Fruit fly (Drosophila melanogaster) whole organism, embryonic: ENCODE data around the gene Ankrd49.

Experiments
- CG10267 ChIP-seq: fragments of 200-800 bp; sonication (Bioruptor generic); optimal IDR thresholded peaks from 2 replicates; lab custom pipeline; 2018; ENCODE audit warnings: missing biosample characterization, mild to moderate bottlenecking, missing genetic modification characterization, moderate library complexity
- CG11247 ChIP-seq: fragments of 200-800 bp; sonication (Bioruptor generic); IDR thresholded peaks from 2 replicates; pipeline ENCODE4 v1.3.6; 2022; ENCODE audit warnings: missing biosample characterization, missing genetic modification characterization
- CG11560 ChIP-seq: fragments of 200-800 bp; sonication (Bioruptor generic); IDR thresholded peaks from 3 replicates; pipeline ENCODE4 v1.3.6; 2022; ENCODE audit warnings: missing biosample characterization, missing genetic modification characterization
- CG12155 ChIP-seq: fragments of 200-800 bp; sonication (Bioruptor generic); optimal IDR thresholded peaks from 3 replicates; lab custom pipeline; 2016; ENCODE audit warnings: missing biosample characterization, missing genetic modification characterization
- CG12744 ChIP-seq: fragments of 200-800 bp; sonication (Bioruptor generic); optimal IDR thresholded peaks from 2 replicates; lab custom pipeline; 2016; ENCODE audit warnings: missing biosample characterization, missing genetic modification characterization
- CG15514 ChIP-seq: fragments of 200-800 bp; sonication (Bioruptor generic); optimal IDR thresholded peaks from 3 replicates; lab custom pipeline; 2017; ENCODE audit warnings: missing biosample characterization, missing genetic modification characterization, mild to moderate bottlenecking, moderate library complexity, missing genetic modification reagents
- CG1603 ChIP-seq: fragments of 200-800 bp; sonication (Bioruptor generic); optimal IDR thresholded peaks from 2 replicates; lab custom pipeline; 2019; ENCODE audit warnings: missing biosample characterization, mild to moderate bottlenecking, missing genetic modification characterization, moderate library complexity
- CG16779 ChIP-seq: fragments of 200-800 bp; sonication (Bioruptor generic); IDR thresholded peaks from 2 replicates; pipeline ENCODE4 v1.3.6; 2022; ENCODE audit warnings: missing biosample characterization, missing genetic modification characterization
- CG16815 ChIP-seq: fragments of 200-800 bp; sonication (Bioruptor generic); optimal IDR thresholded peaks from 3 replicates; lab custom pipeline; 2017; ENCODE audit warnings: missing biosample characterization, mild to moderate bottlenecking, missing genetic modification characterization
- CG17328 ChIP-seq: fragments of 200-800 bp; sonication (Bioruptor generic); IDR thresholded peaks from 2 replicates; pipeline ENCODE4 v1.3.6; 2022; ENCODE audit warnings: missing biosample characterization, missing genetic modification characterization
- CG17612 ChIP-seq: fragments of 200-800 bp; sonication (Bioruptor generic); IDR thresholded peaks from 2 replicates; pipeline ENCODE4 v1.3.6; 2022; ENCODE audit warnings: missing biosample characterization, missing genetic modification characterization
- CG18262 ChIP-seq: fragments of 200-800 bp; optimal IDR thresholded peaks from 3 replicates; lab custom pipeline; 2019; ENCODE audit warnings: missing biosample characterization, mild to moderate bottlenecking, missing genetic modification characterization, moderate library complexity
- CG1832 ChIP-seq: fragments of 200-800 bp; sonication (Bioruptor generic); optimal IDR thresholded peaks from 2 replicates; lab custom pipeline; 2017; ENCODE audit warnings: missing biosample characterization, mild to moderate bottlenecking, missing genetic modification characterization, inconsistent platforms
- CG2116 ChIP-seq: fragments of 200-800 bp; sonication (Bioruptor generic); optimal IDR thresholded peaks from 3 replicates; lab custom pipeline; 2018; ENCODE audit warnings: missing biosample characterization, mild to moderate bottlenecking, missing genetic modification characterization
- CG31441 ChIP-seq: fragments of 200-800 bp; sonication (Bioruptor generic); IDR thresholded peaks from 2 replicates; pipeline ENCODE4 v1.3.6; 2022; ENCODE audit warnings: missing biosample characterization, missing genetic modification characterization
- CG6272 ChIP-seq: fragments of 200-800 bp; sonication (Bioruptor generic); IDR thresholded peaks from 2 replicates; pipeline ENCODE4 v1.3.6; 2022; ENCODE audit warnings: missing biosample characterization, missing genetic modification characterization
- CG6654 ChIP-seq: fragments of 200-800 bp; sonication (Bioruptor generic); optimal IDR thresholded peaks from 2 replicates; lab custom pipeline; 2017; ENCODE audit warnings: missing biosample characterization, mild to moderate bottlenecking, missing genetic modification characterization
- CG7271 ChIP-seq: fragments of 200-800 bp; sonication (Bioruptor generic); optimal IDR thresholded peaks from 2 replicates; lab custom pipeline; 2018; ENCODE audit warnings: missing biosample characterization, mild to moderate bottlenecking, missing genetic modification characterization, moderate library complexity
- CG7987 ChIP-seq: fragments of 200-800 bp; sonication (Bioruptor generic); optimal IDR thresholded peaks from 2 replicates; lab custom pipeline; 2018; ENCODE audit warnings: missing biosample characterization, mild to moderate bottlenecking, missing genetic modification characterization, moderate library complexity
- CG8478 ChIP-seq: fragments of >200 bp; optimal IDR thresholded peaks from 2 replicates; lab custom pipeline; 2018
- CG9215 ChIP-seq: fragments of 200-800 bp; sonication (Bioruptor generic); IDR thresholded peaks from 2 replicates; pipeline ENCODE4 v1.3.6; 2022; ENCODE audit warnings: missing biosample characterization, missing genetic modification characterization
- Doc2 ChIP-seq: fragments of 200-800 bp; sonication (Bioruptor generic); IDR thresholded peaks from 2 replicates; pipeline ENCODE4 v1.3.6; 2022; ENCODE audit warnings: missing biosample characterization, missing genetic modification characterization
- Dp ChIP-seq: fragments of 200-800 bp; sonication (Bioruptor generic); optimal IDR thresholded peaks from 2 replicates; lab custom pipeline; 2018; ENCODE audit warnings: missing biosample characterization, mild to moderate bottlenecking, missing genetic modification characterization, moderate library complexity
- Dref ChIP-seq: fragments of 200-800 bp; sonication (Bioruptor generic); IDR thresholded peaks from 2 replicates; pipeline ENCODE4 v1.3.6; 2022; ENCODE audit warnings: missing biosample characterization, missing genetic modification characterization
- HmgZ ChIP-seq: fragments of 200-800 bp; sonication (Bioruptor generic); optimal IDR thresholded peaks from 2 replicates; lab custom pipeline; 2018; ENCODE audit warnings: missing biosample characterization, mild to moderate bottlenecking, missing genetic modification characterization
- Kr ChIP-seq: fragments of 200-800 bp; sonication (Bioruptor generic); optimal IDR thresholded peaks from 2 replicates; lab custom pipeline; 2017; ENCODE audit warnings: missing biosample characterization, mild to moderate bottlenecking, missing genetic modification characterization
- MBD-R2 ChIP-seq: fragments of 200-800 bp; sonication (Bioruptor generic); IDR thresholded peaks from 2 replicates; pipeline ENCODE4 v1.3.6; 2022; ENCODE audit warnings: missing biosample characterization, missing genetic modification characterization
- Med ChIP-seq: fragments of 200-800 bp; sonication (Bioruptor generic); peaks from one replicate; lab custom pipeline; 2016; ENCODE audit warnings: missing biosample characterization, missing genetic modification characterization, mild to moderate bottlenecking, inconsistent platforms, moderate library complexity
- NC2β ChIP-seq: fragments of 200-800 bp; sonication (Bioruptor generic); optimal IDR thresholded peaks from 2 replicates; lab custom pipeline; 2016; ENCODE audit warnings: missing biosample characterization, missing genetic modification characterization
- Sin3A ChIP-seq: fragments of >200 bp; optimal IDR thresholded peaks from 2 replicates; lab custom pipeline; 2018
- YL-1 ChIP-seq: fragments of 200-800 bp; sonication (Bioruptor generic); optimal IDR thresholded peaks from 3 replicates; lab custom pipeline; 2017; ENCODE audit warnings: missing biosample characterization, mild to moderate bottlenecking, missing genetic modification characterization
- bigmax ChIP-seq: fragments of 200-800 bp; sonication (Bioruptor generic); optimal IDR thresholded peaks from 2 replicates; lab custom pipeline; 2018; ENCODE audit warnings: missing biosample characterization, mild to moderate bottlenecking, missing genetic modification characterization
- cad ChIP-seq: fragments of >200 bp; optimal IDR thresholded peaks from 2 replicates; lab custom pipeline; 2017; ENCODE audit warnings: missing biosample characterization, missing genetic modification characterization
- chinmo ChIP-seq: fragments of 200-800 bp; sonication (Bioruptor generic); IDR thresholded peaks from 4 replicates; pipeline ENCODE4 v1.3.6; 2022; ENCODE audit warnings: missing biosample characterization, missing genetic modification characterization; ENCODE audit not compliant: partially characterized antibody
- eve ChIP-seq, 2 experiments: fragments of >200 bp; optimal IDR thresholded peaks; 2 replicates each; lab custom pipeline; 2017; ENCODE audit warnings: missing biosample characterization in 2 of 2, missing genetic modification characterization in 2 of 2
- gcm ChIP-seq: fragments of 200-800 bp; sonication (Bioruptor generic); optimal IDR thresholded peaks from 2 replicates; lab custom pipeline; 2019; ENCODE audit warnings: missing biosample characterization, mild to moderate bottlenecking, missing genetic modification characterization, moderate library complexity
- gfzf ChIP-seq: fragments of 200-800 bp; sonication (Bioruptor generic); optimal IDR thresholded peaks from 2 replicates; lab custom pipeline; 2016; ENCODE audit warnings: missing biosample characterization, mild to moderate bottlenecking, missing genetic modification characterization, moderate library complexity
- h ChIP-seq: fragments of >200 bp; optimal IDR thresholded peaks from 2 replicates; lab custom pipeline; 2017
- hkb ChIP-seq, 2 experiments: fragments of 200-800 bp in 1 of 2; fragments of >200 bp in 1 of 2; sonication (Bioruptor generic) in 1 of 2; IDR thresholded peaks in 1 of 2; optimal IDR thresholded peaks in 1 of 2; 2 replicates each; pipeline versions ENCODE4 v1.3.6 to Lab custom; 2017 to 2022; ENCODE audit warnings: missing biosample characterization in 1 of 2, missing genetic modification characterization in 1 of 2
- lmd ChIP-seq: fragments of 200-800 bp; sonication (Bioruptor generic); IDR thresholded peaks from 2 replicates; pipeline ENCODE4 v1.3.6; 2022; ENCODE audit warnings: missing biosample characterization, missing genetic modification characterization
- onecut ChIP-seq: fragments of 200-800 bp; sonication (Bioruptor generic); IDR thresholded peaks from 2 replicates; pipeline ENCODE4 v1.3.6; 2022; ENCODE audit warnings: missing biosample characterization, missing genetic modification characterization
- pan ChIP-seq, 4 experiments: fragments of >200 bp in 3 of 4; fragments of 200-800 bp in 1 of 4; sonication (Bioruptor generic) in 1 of 4; optimal IDR thresholded peaks in 3 of 4; IDR thresholded peaks in 1 of 4; 2 replicates each; pipeline versions ENCODE4 v1.3.6 to Lab custom; 2017 to 2022; ENCODE audit warnings: missing biosample characterization in 2 of 4, missing genetic modification characterization in 2 of 4, mixed read lengths in 1 of 4
- phol ChIP-seq: fragments of 200-800 bp; sonication (Bioruptor generic); optimal IDR thresholded peaks from 3 replicates; lab custom pipeline; 2018; ENCODE audit warnings: missing biosample characterization, mild to moderate bottlenecking, missing genetic modification characterization, moderate library complexity
- pzg ChIP-seq: fragments of 200-800 bp; sonication (Bioruptor generic); optimal IDR thresholded peaks from 3 replicates; lab custom pipeline; 2018; ENCODE audit warnings: missing biosample characterization, mild to moderate bottlenecking, missing genetic modification characterization, moderate library complexity
- sens ChIP-seq: fragments of 200-800 bp; sonication (Bioruptor generic); peaks from one replicate; lab custom pipeline; 2016; ENCODE audit warnings: missing biosample characterization, missing genetic modification characterization
- slbo ChIP-seq: fragments of 200-800 bp; sonication (Bioruptor generic); IDR thresholded peaks from 2 replicates; pipeline ENCODE4 v1.3.6; 2022; ENCODE audit warnings: missing biosample characterization, missing genetic modification characterization
- stwl ChIP-seq: fragments of 200-800 bp; sonication (Bioruptor generic); optimal IDR thresholded peaks from 3 replicates; lab custom pipeline; 2018; ENCODE audit warnings: missing biosample characterization, mild to moderate bottlenecking, missing genetic modification characterization, moderate library complexity
- tup ChIP-seq: fragments of 200-800 bp; sonication (Bioruptor generic); optimal IDR thresholded peaks from 2 replicates; lab custom pipeline; 2016; ENCODE audit warnings: missing biosample characterization, mild to moderate bottlenecking, missing genetic modification characterization, moderate library complexity
- usp ChIP-seq: fragments of >200 bp; optimal IDR thresholded peaks from 2 replicates; lab custom pipeline; 2017; ENCODE audit warnings: missing biosample characterization, missing genetic modification characterization

Gene Ankrd49

DNA sequence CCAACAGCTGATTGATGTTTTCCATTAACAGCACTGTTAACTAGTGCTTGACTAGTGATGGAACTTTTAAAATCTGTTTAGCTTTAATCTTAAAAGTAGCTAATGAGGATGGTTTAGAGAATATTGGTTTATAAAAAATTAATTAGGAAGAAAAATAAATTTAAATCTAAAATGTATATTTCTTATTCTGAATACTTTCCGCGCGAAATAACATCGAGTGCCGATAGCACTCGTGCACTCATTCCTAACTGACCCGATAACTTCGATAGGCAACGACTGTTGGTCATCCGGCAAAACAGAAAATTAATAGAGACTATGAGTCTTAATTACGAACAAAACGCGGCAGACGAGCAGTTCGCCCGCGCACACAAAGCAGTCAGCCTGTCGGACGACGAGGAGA is 2.5 kb upstream of the Ankrd49 start, which contains the start of the genes THG and Rnmt (continued):
- peak; percentile 84 for TF ChIP-seq CG10267
- peak; percentile 77 for TF ChIP-seq CG31441
- peak; percentile 51; the same call in 1 of the 3 replicates for TF ChIP-seq CG11560 (tag; lab: Robert Waterston, UW)
- TF ChIP-seq eve (GFP tag; optimal IDR thresholded peaks at IDR 0.05; lab: Kevin White, UChicago): no peak
- TF ChIP-seq CG6272 (GFP tag; lab: Robert Waterston, UW): peak; percentile 84
- TF ChIP-seq gcm (GFP tag; lab: Kevin White, UChicago): peak; percentile 76
- TF ChIP-seq CG7271 (tag; lab: Kevin White, UChicago): peak; percentile 71
- TF ChIP-seq tup: peak; percentile 76
- TF ChIP-seq, all 482 proteins: peak for 401

DNA sequence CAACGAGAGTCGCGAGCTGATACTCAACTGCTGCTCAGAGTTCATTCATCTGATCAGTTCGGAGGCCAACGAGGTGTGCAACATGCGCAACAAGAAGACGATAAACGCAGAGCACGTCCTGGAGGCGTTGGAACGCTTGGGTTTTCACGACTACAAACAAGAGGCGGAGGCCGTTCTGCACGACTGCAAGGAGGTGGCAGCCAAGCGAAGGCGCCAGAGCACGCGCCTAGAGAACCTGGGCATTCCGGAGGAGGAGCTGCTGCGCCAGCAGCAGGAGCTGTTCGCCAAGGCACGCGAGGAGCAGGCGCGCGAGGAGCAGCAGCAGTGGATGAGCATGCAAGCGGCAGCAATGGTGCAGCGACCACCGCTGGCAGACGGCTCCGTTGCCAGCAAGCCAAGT is 803 bp upstream of the Ankrd49 start:
- TF ChIP-seq CG16815 (no peak), CG16779 (0 out of 2 replicates have a peak, but pooled peaks have one; percentile 39), stwl (tag; lab: Kevin White, UChicago) (no peak), Kr (GFP tag; lab: Kevin White, UChicago) (no peak), h (lab: Kevin White, UChicago) (no peak), Med (peak; percentile 74), CG1832 (GFP tag; lab: Kevin White, UChicago) (peak; percentile 22), sens (GFP tag; lab: Kevin White, UChicago) (peak; percentile 62), MBD-R2 (GFP tag; lab: Robert Waterston, UW) (0 out of 2 replicates have a peak, but pooled peaks have one; percentile 0), CG8478 (peak; percentile 34), CG9215 (GFP tag; lab: Robert Waterston, UW) (no peak), CG6654 (GFP tag; lab: Kevin White, UChicago) (no peak)

DNA sequence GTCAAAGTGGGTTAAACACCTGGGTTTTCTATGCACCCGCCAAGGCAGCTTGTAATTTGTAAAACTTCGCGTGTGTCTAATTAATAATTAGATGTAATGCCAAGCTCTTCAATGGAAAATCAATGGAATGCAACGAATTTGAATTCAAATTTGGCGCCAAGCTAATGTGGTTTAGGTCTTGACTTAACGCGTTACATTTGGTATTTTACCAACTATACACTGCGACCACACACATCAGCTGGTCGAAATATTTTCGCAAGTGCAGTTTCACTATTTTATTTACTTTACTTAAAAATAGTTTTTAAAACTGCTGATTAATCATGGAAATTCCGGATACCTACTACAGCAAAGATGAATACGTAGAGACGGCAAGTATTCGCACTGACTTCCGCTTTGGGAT is 1.7 kb downstream of the Ankrd49 start, which contains the start of gene DCTN5-p25:
Gene DCTN5-p25 (plus strand): TSS at position 229 of the 400 bp plus-strand sequence.
- no peak for TF ChIP-seq CG12155 (GFP tag; lab: Kevin White, UChicago)
- TF ChIP-seq Sin3A: peak; percentile 46
- no peak for TF ChIP-seq onecut (GFP tag; lab: Robert Waterston, UW)
- TF ChIP-seq Doc2 (GFP tag; lab: Robert Waterston, UW): no peak
- TF ChIP-seq pan (optimal IDR thresholded peaks at IDR 0.05; lab: Kevin White, UChicago): no peak
- no peak for TF ChIP-seq pan (GFP tag; optimal IDR thresholded peaks at IDR 0.05 in 1 of 2, IDR thresholded peaks at IDR 0.05 in 1 of 2)
- TF ChIP-seq bigmax (GFP tag; lab: Kevin White, UChicago): no peak
- TF ChIP-seq lmd: no peak
- TF ChIP-seq gfzf: peak; percentile 91
- TF ChIP-seq NC2β: peak; percentile 15
- TF ChIP-seq CG12744: no peak
- TF ChIP-seq Dref: no peak
- TF ChIP-seq chinmo (GFP tag; lab: Robert Waterston, UW): peak; percentile 70; the same call in 1 of the 4 replicates
- TF ChIP-seq hkb (optimal IDR thresholded peaks at IDR 0.05; lab: Kevin White, UChicago): no peak
- no peak for TF ChIP-seq hkb (GFP tag; IDR thresholded peaks at IDR 0.05; lab: Robert Waterston, UW)
- no peak for TF ChIP-seq usp
- no peak for TF ChIP-seq CG17328
- TF ChIP-seq cad (GFP tag; lab: Kevin White, UChicago): no peak
- peak; percentile 16 for TF ChIP-seq HmgZ
- TF ChIP-seq slbo (GFP tag; lab: Robert Waterston, UW): no peak
- TF ChIP-seq phol: peak; percentile 4
- TF ChIP-seq pzg (GFP tag; lab: Kevin White, UChicago): peak; percentile 75
- peak; percentile 4 for TF ChIP-seq CG2116
- no peak for TF ChIP-seq CG18262 (tag; lab: Kevin White, UChicago)
- peak; percentile 56 for TF ChIP-seq CG1603 (tag; lab: Kevin White, UChicago)
- no peak for TF ChIP-seq CG11247 (GFP tag; lab: Robert Waterston, UW)
- no peak for TF ChIP-seq CG17612 (GFP tag; lab: Robert Waterston, UW)
- no peak for TF ChIP-seq CG7987 (GFP tag; lab: Kevin White, UChicago)
- peak; percentile 20 for TF ChIP-seq CG15514 (GFP tag; lab: Kevin White, UChicago)
- TF ChIP-seq YL-1 (GFP tag; lab: Kevin White, UChicago): peak; percentile 4
- peak; percentile 96 for TF ChIP-seq Dp (GFP tag; lab: Kevin White, UChicago)
- peak; percentile 38 for TF ChIP-seq stwl (tag; lab: Kevin White, UChicago)
